Worm (Caenorhabditis elegans) whole organism, L1 larva: ENCODE measurements around the gene hyl-2.

Experiments used
- F16B12.6 ChIP-seq: fragments of 150-350 bp; optimal IDR thresholded peaks from 2 replicates; lab custom pipeline; 2014; ENCODE audit warnings: missing biosample characterization, missing genetic modification characterization
- aha-1 ChIP-seq: fragments of 150-350 bp; optimal IDR thresholded peaks from 2 replicates; lab custom pipeline; 2014; ENCODE audit warnings: missing biosample characterization, missing genetic modification characterization
- ceh-8 ChIP-seq: fragments of 200-800 bp; sonication (Bioruptor generic); optimal IDR thresholded peaks from 2 replicates; lab custom pipeline; 2018; ENCODE audit warnings: mild to moderate bottlenecking, missing genetic modification characterization, moderate library complexity, missing compliant biosample characterization
- ceh-82 ChIP-seq, 3 experiments: fragments of 150-350 bp in 1 of 3; sonication (generic microtip) in 2 of 3; optimal IDR thresholded peaks; 2 replicates each; lab custom pipeline; 2014 to 2017; ENCODE audit warnings: missing biosample characterization in 3 of 3, missing genetic modification characterization in 3 of 3
- ceh-88 ChIP-seq: fragments of 200-800 bp; sonication (Bioruptor generic); IDR thresholded peaks from 2 replicates; pipeline ENCODE4 v1.3.6; 2022; ENCODE audit warnings: missing genetic modification characterization, missing compliant biosample characterization
- efl-1 ChIP-seq, 4 experiments: fragments of 150-350 bp; optimal IDR thresholded peaks in 3 of 4; peaks in 1 of 4; 1 replicate in 1 of 4; 2 replicates in 3 of 4; lab custom pipeline; 2014; ENCODE audit warnings: missing biosample characterization in 2 of 4, missing genetic modification characterization in 2 of 4, missing genetic modification reagents in 2 of 4
- elt-3 ChIP-seq, 6 experiments: fragments of 150-350 bp in 1 of 6; sonication (generic microtip); optimal IDR thresholded peaks; 2 replicates each; lab custom pipeline; 2017 to 2018; ENCODE audit warnings: missing biosample characterization in 6 of 6, missing genetic modification characterization in 6 of 6, inconsistent platforms in 1 of 6
- fkh-4 ChIP-seq: sonication (generic microtip); optimal IDR thresholded peaks from 2 replicates; lab custom pipeline; 2016; ENCODE audit warnings: missing compliant biosample characterization, missing genetic modification characterization, borderline replicate concordance
- grh-1 ChIP-seq: fragments of 200-800 bp; sonication (Bioruptor generic); IDR thresholded peaks from 2 replicates; pipeline ENCODE4 v1.3.6; 2022; ENCODE audit warnings: missing genetic modification reagents, missing genetic modification characterization, missing compliant biosample characterization
- hlh-17 ChIP-seq: fragments of 200-800 bp; sonication (Bioruptor generic); optimal IDR thresholded peaks from 2 replicates; lab custom pipeline; 2018; ENCODE audit warnings: missing genetic modification characterization, mild to moderate bottlenecking, missing compliant biosample characterization, moderate library complexity, borderline replicate concordance
- irx-1 ChIP-seq: sonication (generic microtip); optimal IDR thresholded peaks from 2 replicates; lab custom pipeline; 2016; ENCODE audit warnings: missing genetic modification characterization, missing compliant biosample characterization
- jun-1 ChIP-seq: fragments of 150-350 bp; optimal IDR thresholded peaks from 2 replicates; lab custom pipeline; 2014; ENCODE audit warnings: missing biosample characterization, missing genetic modification reagents, missing genetic modification characterization
- lin-13 ChIP-seq: fragments of 150-350 bp; optimal IDR thresholded peaks from 2 replicates; lab custom pipeline; 2014; ENCODE audit warnings: missing biosample characterization, missing genetic modification reagents, missing genetic modification characterization
- lin-14 ChIP-seq: fragments of 200-800 bp; sonication (Bioruptor generic); optimal IDR thresholded peaks from 2 replicates; lab custom pipeline; 2018; ENCODE audit warnings: mild to moderate bottlenecking, missing genetic modification characterization, moderate library complexity, missing compliant biosample characterization
- lin-35 ChIP-seq, 2 experiments: fragments of 150-350 bp; optimal IDR thresholded peaks; 2 replicates each; lab custom pipeline; 2014; ENCODE audit warnings: missing biosample characterization in 2 of 2, missing genetic modification characterization in 2 of 2, missing genetic modification reagents in 2 of 2
- lin-39 ChIP-seq: fragments of 150-350 bp; optimal IDR thresholded peaks from 2 replicates; lab custom pipeline; 2014; ENCODE audit warnings: missing biosample characterization, missing genetic modification reagents, missing genetic modification characterization
- lir-3 ChIP-seq: sonication (generic microtip); optimal IDR thresholded peaks from 2 replicates; lab custom pipeline; 2016; ENCODE audit warnings: mild to moderate bottlenecking, missing genetic modification characterization, moderate library complexity, missing compliant biosample characterization; ENCODE audit not compliant: poor library complexity
- mep-1 ChIP-seq: fragments of 150-350 bp; optimal IDR thresholded peaks from 2 replicates; lab custom pipeline; 2014; ENCODE audit warnings: missing biosample characterization, missing genetic modification characterization
- nhr-11 ChIP-seq: fragments of 150-350 bp; optimal IDR thresholded peaks from 2 replicates; lab custom pipeline; 2014; ENCODE audit warnings: missing biosample characterization, missing genetic modification characterization
- nhr-12 ChIP-seq: sonication (generic microtip); optimal IDR thresholded peaks from 2 replicates; lab custom pipeline; 2017; ENCODE audit warnings: missing biosample characterization, missing genetic modification characterization
- nhr-19 ChIP-seq: fragments of 200-800 bp; sonication (Bioruptor generic); conservative IDR thresholded peaks from 2 replicates; pipeline ENCODE4 v1.3.6; 2022; ENCODE audit warnings: missing genetic modification characterization, missing compliant biosample characterization
- nhr-20 ChIP-seq: sonication (generic microtip); optimal IDR thresholded peaks from 2 replicates; lab custom pipeline; 2016; ENCODE audit warnings: mild to moderate bottlenecking, missing genetic modification characterization, missing compliant biosample characterization
- nhr-71 ChIP-seq: sonication (generic microtip); optimal IDR thresholded peaks from 2 replicates; lab custom pipeline; 2016; ENCODE audit warnings: mild to moderate bottlenecking, missing genetic modification characterization, moderate library complexity, missing compliant biosample characterization
- nhr-84 ChIP-seq: sonication (generic microtip); optimal IDR thresholded peaks from 2 replicates; lab custom pipeline; 2017; ENCODE audit warnings: missing biosample characterization, missing genetic modification characterization
- nhr-85 ChIP-seq: sonication (generic microtip); peaks from one replicate; lab custom pipeline; 2016; ENCODE audit warnings: missing genetic modification characterization, inconsistent platforms, missing compliant biosample characterization
- nhr-90 ChIP-seq: sonication (generic microtip); optimal IDR thresholded peaks from 2 replicates; lab custom pipeline; 2016; ENCODE audit warnings: mild to moderate bottlenecking, missing genetic modification characterization, missing compliant biosample characterization; ENCODE audit not compliant: poor library complexity
- pax-3 ChIP-seq: fragments of 200-800 bp; sonication (Bioruptor generic); optimal IDR thresholded peaks from 2 replicates; lab custom pipeline; 2018; ENCODE audit warnings: mild to moderate bottlenecking, missing genetic modification characterization, moderate library complexity, missing compliant biosample characterization
- rnt-1 ChIP-seq: sonication (generic microtip); optimal IDR thresholded peaks from 2 replicates; lab custom pipeline; 2016; ENCODE audit warnings: mild to moderate bottlenecking, missing genetic modification characterization, moderate library complexity, missing compliant biosample characterization
- skn-1 ChIP-seq: fragments of 150-350 bp; optimal IDR thresholded peaks from 2 replicates; lab custom pipeline; 2014; ENCODE audit warnings: missing biosample characterization, missing genetic modification characterization
- snu-23 ChIP-seq: sonication (generic microtip); optimal IDR thresholded peaks from 2 replicates; lab custom pipeline; 2016; ENCODE audit warnings: missing genetic modification characterization, missing compliant biosample characterization
- sptf-1 ChIP-seq: fragments of 150-350 bp; optimal IDR thresholded peaks from 2 replicates; lab custom pipeline; 2014; ENCODE audit warnings: missing biosample characterization, missing genetic modification characterization
- tbx-2 ChIP-seq: sonication (generic microtip); optimal IDR thresholded peaks from 2 replicates; lab custom pipeline; 2016; ENCODE audit warnings: missing genetic modification characterization, missing compliant biosample characterization
- unc-130 ChIP-seq: fragments of 150-350 bp; optimal IDR thresholded peaks from 2 replicates; lab custom pipeline; 2017; ENCODE audit warnings: missing biosample characterization, missing genetic modification characterization, inconsistent platforms
- xbp-1 ChIP-seq: sonication (generic microtip); optimal IDR thresholded peaks from 2 replicates; lab custom pipeline; 2016; ENCODE audit warnings: missing genetic modification characterization, missing compliant biosample characterization
- zag-1 ChIP-seq: fragments of 150-350 bp; optimal IDR thresholded peaks from 2 replicates; lab custom pipeline; 2014; ENCODE audit warnings: missing biosample characterization, missing genetic modification characterization
- zip-4 ChIP-seq: fragments of 200-800 bp; sonication (Bioruptor generic); optimal IDR thresholded peaks from 2 replicates; lab custom pipeline; 2018; ENCODE audit warnings: mild to moderate bottlenecking, missing genetic modification characterization, moderate library complexity, missing compliant biosample characterization

hyl-2 gene

DNA sequence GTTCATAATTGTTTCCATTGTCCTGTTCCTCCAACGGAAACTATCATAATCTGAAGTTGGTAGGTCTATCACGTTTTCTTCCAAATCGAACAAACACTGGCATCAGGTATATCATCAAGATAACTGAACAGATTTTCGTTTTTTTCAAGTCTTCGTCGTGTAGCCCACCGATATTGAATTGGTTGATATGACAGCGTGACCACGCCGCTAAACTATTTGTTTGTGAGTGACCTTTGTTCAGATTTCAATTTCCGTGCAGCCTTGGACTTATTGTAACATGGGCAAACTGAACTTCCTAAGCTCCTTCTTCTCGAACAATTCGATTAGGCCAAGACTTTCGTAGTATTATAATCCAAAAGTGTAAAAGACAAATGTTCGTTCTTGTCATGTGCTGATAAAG is 13.7 kb downstream of the hyl-2 start:
- peak; percentile 23 for TF ChIP-seq lin-14 (GFP tag; lab: Kevin White, UChicago)
- TF ChIP-seq zip-4 (GFP tag; lab: Kevin White, UChicago): no peak
- TF ChIP-seq ceh-82 (tag; optimal IDR thresholded peaks at IDR 0.05; lab: Kevin White, UChicago): no peak
- TF ChIP-seq elt-3 (tag; optimal IDR thresholded peaks at IDR 0.05; lab: Kevin White, UChicago): peak in 1 of 6 experiments; percentile 9

DNA sequence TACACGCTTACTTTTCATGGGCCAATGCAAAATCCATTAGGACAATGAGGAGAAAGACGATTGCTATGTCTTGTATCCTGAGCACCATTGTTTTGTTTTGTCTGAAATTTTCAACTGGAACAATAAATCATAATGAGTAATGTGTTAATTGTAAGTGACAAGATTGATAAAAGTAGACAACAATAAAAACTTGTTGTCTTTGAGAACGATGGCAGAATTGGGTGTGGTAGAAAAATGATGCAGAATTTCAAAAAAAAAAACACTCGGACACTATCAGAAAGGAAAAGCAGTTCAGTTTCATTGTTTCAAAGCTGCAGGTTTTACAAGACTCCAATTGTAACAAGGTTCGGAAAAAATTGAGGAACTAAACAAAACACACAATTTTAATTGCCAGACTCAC is 16.6 kb downstream of the hyl-2 start, which contains the start of gene K02G10.15:
TSS of gene K02G10.15 (minus strand) at position 101 of the 400 bp plus-strand sequence.
- TF ChIP-seq lin-39 (no peak), unc-130 (tag; lab: Kevin White, UChicago) (no peak), nhr-84 (no peak), nhr-11 (no peak), nhr-90 (tag; lab: Kevin White, UChicago) (no peak), ceh-8 (GFP tag; lab: Kevin White, UChicago) (no peak), jun-1 (tag; lab: Kevin White, UChicago) (no peak), hlh-17 (GFP tag; lab: Kevin White, UChicago) (no peak), irx-1 (no peak), fkh-4 (tag; lab: Kevin White, UChicago) (no peak), zag-1 (tag; lab: Kevin White, UChicago) (no peak), mep-1 (tag; lab: Kevin White, UChicago) (no peak), ceh-88 (GFP tag; lab: Robert Waterston, UW) (no peak), efl-1 (optimal IDR thresholded peaks at IDR 0.05; lab: Kevin White, UChicago) (no peak), efl-1 (GFP tag; optimal IDR thresholded peaks at IDR 0.05 in 1 of 2; lab: Kevin White, UChicago) (no peak), zip-4 (GFP tag; lab: Kevin White, UChicago) (no peak)
- TF ChIP-seq, all 84 proteins: peak for 0

DNA sequence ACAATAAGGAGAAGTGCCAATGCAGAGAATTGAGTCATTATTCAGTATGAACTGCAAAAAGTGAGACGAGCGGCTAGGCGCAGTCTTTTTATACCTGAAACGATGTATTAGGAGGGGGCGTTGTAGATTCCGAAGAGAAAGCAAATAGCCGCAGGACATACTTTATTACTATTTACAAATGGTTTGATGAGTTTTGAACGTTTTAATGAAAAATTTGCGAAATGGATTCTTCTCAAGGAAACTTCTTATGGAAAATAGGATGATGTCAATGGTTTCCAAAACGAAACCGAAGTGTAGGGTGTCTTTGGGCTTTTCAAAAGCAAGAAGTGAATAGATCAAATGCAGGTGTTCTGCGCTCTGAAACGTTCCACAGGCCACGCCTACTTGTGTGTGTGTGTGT is 21.2 kb downstream of the hyl-2 start, which contains the start of gene flp-11:
TSS of gene flp-11 (minus strand) at position 101 of the 400 bp plus-strand sequence.
- no peak for TF ChIP-seq grh-1 (GFP tag; lab: Robert Waterston, UW)
- TF ChIP-seq lin-14 (GFP tag; lab: Kevin White, UChicago): no peak
- TF ChIP-seq nhr-12 (tag; lab: Kevin White, UChicago): no peak
- TF ChIP-seq skn-1 (tag; lab: Kevin White, UChicago): no peak
- TF ChIP-seq nhr-11: no peak
- TF ChIP-seq nhr-85: no peak
- no peak for TF ChIP-seq pax-3 (tag; lab: Kevin White, UChicago)
- TF ChIP-seq sptf-1: no peak
- TF ChIP-seq aha-1 (tag; lab: Kevin White, UChicago): no peak
- TF ChIP-seq nhr-19 (GFP tag; lab: Robert Waterston, UW): no peak
- no peak for TF ChIP-seq nhr-20 (tag; lab: Kevin White, UChicago)
- TF ChIP-seq, all 84 proteins: peak for 0

DNA sequence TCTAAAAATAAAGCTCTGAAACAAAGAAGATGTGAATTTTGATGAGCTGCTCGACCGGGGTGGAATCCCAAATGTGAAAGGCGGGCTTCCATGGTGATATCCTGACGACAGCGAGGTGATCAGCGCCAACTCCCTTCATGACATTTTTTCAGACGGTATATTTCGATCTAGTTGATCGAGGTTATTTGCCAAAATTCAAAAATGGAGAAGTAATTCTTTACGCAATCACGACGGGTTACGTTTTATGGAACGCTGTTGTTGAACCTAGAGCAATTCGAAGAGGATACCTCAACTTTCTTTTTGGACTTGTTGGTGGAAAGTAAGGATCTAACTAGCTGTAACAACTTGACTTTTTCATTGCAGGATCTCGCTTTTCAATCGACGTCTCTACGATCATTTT is 22.6 kb downstream of the hyl-2 start:
- no peak for TF ChIP-seq nhr-90 (tag; lab: Kevin White, UChicago)
- no peak for TF ChIP-seq snu-23 (GFP tag; lab: Kevin White, UChicago)
- TF ChIP-seq nhr-11: no peak
- no peak for TF ChIP-seq nhr-84
- TF ChIP-seq lir-3: no peak
- no peak for TF ChIP-seq lin-35 (GFP tag; optimal IDR thresholded peaks at IDR 0.05; lab: Kevin White, UChicago)
- no peak for TF ChIP-seq lin-13
- no peak for TF ChIP-seq xbp-1 (tag; lab: Kevin White, UChicago)
- no peak for TF ChIP-seq nhr-85
- no peak for TF ChIP-seq rnt-1 (tag; lab: Kevin White, UChicago)
- TF ChIP-seq tbx-2: no peak
- TF ChIP-seq F16B12.6 (tag; lab: Kevin White, UChicago): no peak
- TF ChIP-seq lin-14 (GFP tag; lab: Kevin White, UChicago): no peak
- TF ChIP-seq zag-1 (tag; lab: Kevin White, UChicago): no peak
- TF ChIP-seq fkh-4 (tag; lab: Kevin White, UChicago): no peak
- TF ChIP-seq nhr-71 (tag; lab: Kevin White, UChicago): no peak
